Fruit fly (Drosophila melanogaster): ENCODE results near the gene CG5646.

DNA sequence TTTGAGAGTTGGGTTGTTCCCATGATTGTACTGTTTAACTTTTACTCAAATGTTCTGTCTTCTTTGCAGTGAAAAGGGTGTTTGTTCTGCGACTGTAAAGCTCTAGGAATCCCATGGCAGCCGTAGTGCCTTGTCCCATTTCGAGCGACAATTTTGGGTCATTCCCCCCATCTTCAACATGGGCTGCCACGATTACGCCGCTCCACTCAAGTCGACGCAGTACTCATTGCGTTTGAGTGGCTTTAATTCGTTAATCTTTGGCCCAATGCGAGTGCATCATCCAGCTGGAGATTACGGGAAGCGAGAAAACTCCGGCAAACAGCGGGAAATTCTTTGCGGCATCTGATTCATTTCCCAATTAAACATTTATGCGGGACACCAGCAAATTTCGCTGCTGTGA lies 4.7 kb downstream of the CG5646 start:
- TF ChIP-seq pan (optimal IDR thresholded peaks at IDR 0.05) (no peak), usp (GFP tag; optimal IDR thresholded peaks at IDR 0.05) (no peak), CG8478 (optimal IDR thresholded peaks at IDR 0.05) (no peak), psq (optimal IDR thresholded peaks at IDR 0.05) (no peak), EcR (GFP tag; optimal IDR thresholded peaks at IDR 0.05) (no peak)
